Worm (Caenorhabditis elegans) whole organism, dauer: ENCODE data around the gene spp-4.

Source experiments
- unc-62 ChIP-seq: sonication (generic microtip); optimal IDR thresholded peaks from 2 replicates; lab custom pipeline; 2017; ENCODE audit warnings: missing biosample characterization, missing genetic modification reagents, missing genetic modification characterization

spp-4 gene

ce11 chrX:7316485-7317391 is 1.8 kb downstream of the spp-4 start, which contains the start of the genes spp-2 and spp-6:
spp-2 (minus strand) TSS chrX:7316818.
spp-6 (plus strand) TSS chrX:7317341.
- TF ChIP-seq unc-62 (GFP tag; lab: Kevin White, UChicago) = no peak

- no peak for TF ChIP-seq unc-62 (GFP tag; lab: Kevin White, UChicago)
Observed at ce11 chrX:7315329-7315728, 3.2 kb downstream of the spp-4 start, which contains the start of gene spp-3. spp-3 (minus strand) TSS chrX:7315353.

ce11 chrX:7314564-7314963 is 4.0 kb downstream of the spp-4 start:
- TF ChIP-seq unc-62 (GFP tag; lab: Kevin White, UChicago) = no peak

- no peak for TF ChIP-seq unc-62 (GFP tag; lab: Kevin White, UChicago)
Observed at ce11 chrX:7313236-7313635, 5.3 kb downstream of the spp-4 start.

- TF ChIP-seq unc-62 (GFP tag; lab: Kevin White, UChicago) = no peak
Observed at ce11 chrX:7311870-7312269, 6.7 kb downstream of the spp-4 start.

ce11 chrX:7309775-7310174 is 8.8 kb downstream of the spp-4 start, which contains the start of the genes his-38 and his-40:
his-38 (minus strand) TSS chrX:7309875.
his-40 (plus strand) TSS chrX:7310110.
- no peak for TF ChIP-seq unc-62 (GFP tag; lab: Kevin White, UChicago)

ce11 chrX:7306434-7306833 is 12.1 kb downstream of the spp-4 start:
- no peak for TF ChIP-seq unc-62 (GFP tag; lab: Kevin White, UChicago)

ce11 chrX:7305520-7306186 is 12.9 kb downstream of the spp-4 start, which contains the start of gene sur-5:
sur-5 (minus strand) TSS chrX:7305570.
- TF ChIP-seq unc-62 (GFP tag; lab: Kevin White, UChicago) = no peak

- TF ChIP-seq unc-62 (GFP tag; lab: Kevin White, UChicago) = no peak
Observed at ce11 chrX:7303115-7303514, 15.4 kb downstream of the spp-4 start.

- no peak for TF ChIP-seq unc-62 (GFP tag; lab: Kevin White, UChicago)
Observed at ce11 chrX:7298652-7299051, 19.9 kb downstream of the spp-4 start, which contains the start of gene K03A1.4. K03A1.4 (minus strand) TSS chrX:7298752.

- no peak for TF ChIP-seq unc-62 (GFP tag; lab: Kevin White, UChicago)
Observed at ce11 chrX:7296310-7296709, 22.2 kb downstream of the spp-4 start.

ce11 chrX:7291810-7292209 is 26.7 kb downstream of the spp-4 start, which contains the start of gene lron-7:
lron-7 (plus strand) TSS chrX:7292132.
- TF ChIP-seq unc-62 (GFP tag; lab: Kevin White, UChicago) = no peak

ce11 chrX:7290859-7291628 is 27.5 kb downstream of the spp-4 start:
- no peak for TF ChIP-seq unc-62 (GFP tag; lab: Kevin White, UChicago)

ce11 chrX:7289565-7289964 is 29.0 kb downstream of the spp-4 start:
- no peak for TF ChIP-seq unc-62 (GFP tag; lab: Kevin White, UChicago)

- no peak for TF ChIP-seq unc-62 (GFP tag; lab: Kevin White, UChicago)
Observed at ce11 chrX:7284724-7285184, 33.8 kb downstream of the spp-4 start.
